Worm (Caenorhabditis elegans) whole organism, mixed stage, embryonic: ENCODE measurements around the gene tnt-3.

Experiments
- M03D4.4 ChIP-seq: sonication (generic microtip); optimal IDR thresholded peaks from 2 replicates; lab custom pipeline; 2017; ENCODE audit warnings: mild to moderate bottlenecking, missing genetic modification characterization, missing compliant biosample characterization
- blmp-1 ChIP-seq: fragments of 150-350 bp; optimal IDR thresholded peaks from 2 replicates; lab custom pipeline; 2014; ENCODE audit warnings: missing biosample characterization, missing genetic modification characterization
- nhr-12 ChIP-seq: fragments of 150-350 bp; optimal IDR thresholded peaks from 2 replicates; lab custom pipeline; 2014; ENCODE audit warnings: missing biosample characterization, missing genetic modification characterization
- unc-62 ChIP-seq: fragments of 150-350 bp; optimal IDR thresholded peaks from 2 replicates; lab custom pipeline; 2014; ENCODE audit warnings: missing biosample characterization, missing genetic modification reagents, missing genetic modification characterization

ce11 chrX:7988457-7988856, 43.6 kb upstream of the tnt-3 start:
- TF ChIP-seq unc-62 (GFP tag; lab: Kevin White, UChicago): no peak
- no peak for TF ChIP-seq blmp-1 (tag; lab: Kevin White, UChicago)
- TF ChIP-seq M03D4.4 (tag; lab: Kevin White, UChicago): no peak
- TF ChIP-seq nhr-12: no peak
